Fruit fly (Drosophila melanogaster) whole organism, adult: Measurements from ENCODE around the gene Sgsh.

Source experiments
- CG11617 ChIP-seq: fragments of 200-800 bp; sonication (Bioruptor generic); optimal IDR thresholded peaks from 2 replicates; lab custom pipeline; 2017; ENCODE audit warnings: mild to moderate bottlenecking, missing biosample characterization, missing genetic modification reagents, missing genetic modification characterization
- CG12768 ChIP-seq: fragments of 200-800 bp; sonication (Bioruptor generic); optimal IDR thresholded peaks from 2 replicates; lab custom pipeline; 2017; ENCODE audit warnings: missing biosample characterization, missing genetic modification characterization, mild to moderate bottlenecking, moderate library complexity, missing genetic modification reagents
- CG14711 ChIP-seq: fragments of 200-800 bp; sonication (Bioruptor generic); optimal IDR thresholded peaks from 2 replicates; lab custom pipeline; 2018; ENCODE audit warnings: missing biosample characterization, mild to moderate bottlenecking, missing genetic modification characterization, moderate library complexity
- CG1620 ChIP-seq: fragments of 200-800 bp; sonication (Bioruptor generic); optimal IDR thresholded peaks from 2 replicates; lab custom pipeline; 2016; ENCODE audit warnings: missing biosample characterization, missing genetic modification characterization
- CG33017 ChIP-seq: fragments of 200-800 bp; sonication (Bioruptor generic); optimal IDR thresholded peaks from 2 replicates; lab custom pipeline; 2018; ENCODE audit warnings: missing biosample characterization, mild to moderate bottlenecking, missing genetic modification characterization, moderate library complexity
- CG7101 ChIP-seq: fragments of 200-800 bp; sonication (Bioruptor generic); optimal IDR thresholded peaks from 2 replicates; lab custom pipeline; 2018; ENCODE audit warnings: missing biosample characterization, mild to moderate bottlenecking, missing genetic modification characterization, moderate library complexity
- Clk ChIP-seq: fragments of 200-800 bp; sonication (Bioruptor generic); optimal IDR thresholded peaks from 2 replicates; lab custom pipeline; 2017; ENCODE audit warnings: missing biosample characterization, missing genetic modification characterization
- Crg-1 ChIP-seq: fragments of 200-800 bp; sonication (Bioruptor generic); optimal IDR thresholded peaks from 2 replicates; lab custom pipeline; 2016; ENCODE audit warnings: missing biosample characterization, missing genetic modification characterization
- Mnt ChIP-seq: fragments of 200-800 bp; sonication (Bioruptor generic); optimal IDR thresholded peaks from 2 replicates; lab custom pipeline; 2016; ENCODE audit warnings: missing biosample characterization, mild to moderate bottlenecking, missing genetic modification characterization
- bab1 ChIP-seq: fragments of 200-800 bp; sonication (Bioruptor generic); optimal IDR thresholded peaks from 3 replicates; lab custom pipeline; 2019; ENCODE audit warnings: missing biosample characterization, mild to moderate bottlenecking, missing genetic modification characterization, moderate library complexity
- cic ChIP-seq: fragments of 200-800 bp; sonication (Bioruptor generic); optimal IDR thresholded peaks from 2 replicates; lab custom pipeline; 2017; ENCODE audit warnings: missing biosample characterization, mild to moderate bottlenecking, missing genetic modification characterization, moderate library complexity
- kay ChIP-seq: fragments of 200-800 bp; sonication (Bioruptor generic); peaks from one replicate; lab custom pipeline; 2016; ENCODE audit warnings: missing biosample characterization, missing genetic modification characterization, borderline replicate concordance
- pad ChIP-seq: fragments of 200-800 bp; sonication (Bioruptor generic); optimal IDR thresholded peaks from 3 replicates; lab custom pipeline; 2017; ENCODE audit warnings: missing biosample characterization, missing genetic modification characterization, mild to moderate bottlenecking, moderate library complexity, missing genetic modification reagents
- tj ChIP-seq: fragments of 200-800 bp; sonication (Bioruptor generic); optimal IDR thresholded peaks from 3 replicates; lab custom pipeline; 2017; ENCODE audit warnings: missing biosample characterization, mild to moderate bottlenecking, missing genetic modification characterization, moderate library complexity
- toe ChIP-seq: fragments of 200-800 bp; sonication (Bioruptor generic); optimal IDR thresholded peaks from 2 replicates; lab custom pipeline; 2016; ENCODE audit warnings: missing biosample characterization, missing genetic modification characterization

Sgsh gene

dm6 chr3R:18897821-18898220 lies 14.9 kb downstream of the Sgsh start, which contains the start of gene CG14297:
Gene CG14297 (plus strand): TSS chr3R:18898121.
- TF ChIP-seq Crg-1, result no peak
- TF ChIP-seq CG1620 (GFP tag; lab: Kevin White, UChicago), result no peak
- TF ChIP-seq Mnt, result no peak
- no peak for TF ChIP-seq Clk (GFP tag; lab: Kevin White, UChicago)
- TF ChIP-seq CG12768, result no peak
- TF ChIP-seq toe (GFP tag; lab: Kevin White, UChicago), result no peak
- no peak for TF ChIP-seq tj (GFP tag; lab: Kevin White, UChicago)

dm6 chr3R:18895227-18895626 lies 17.5 kb downstream of the Sgsh start:
- TF ChIP-seq tj (GFP tag; lab: Kevin White, UChicago) (no peak), kay (peak; percentile 44), CG12768 (no peak), CG7101 (peak; percentile 42), pad (GFP tag; lab: Kevin White, UChicago) (peak; percentile 27), CG33017 (tag; lab: Kevin White, UChicago) (peak; percentile 11), CG11617 (peak; percentile 1), CG14711 (tag; lab: Kevin White, UChicago) (peak; percentile 19)

- TF ChIP-seq toe (GFP tag; lab: Kevin White, UChicago) (no peak), kay (no peak), Clk (GFP tag; lab: Kevin White, UChicago) (no peak), Mnt (no peak), cic (no peak), bab1 (GFP tag; lab: Kevin White, UChicago) (no peak), CG33017 (tag; lab: Kevin White, UChicago) (no peak), CG14711 (tag; lab: Kevin White, UChicago) (no peak), CG11617 (no peak)
These were observed 37.5 kb downstream of the Sgsh start, which contains the start of gene CG14298 for dm6 chr3R:18875228-18875627. Gene CG14298 (plus strand): TSS chr3R:18875528.
